Fruit fly (Drosophila melanogaster): ENCODE data around the gene CG31678.
A peak's percentile ranks its signal among the peaks of the same experiment; 100 is the strongest.

CG31678 gene

dm6 chr2L:20700534-20701239 lies 24.9 kb upstream of the CG31678 start (continued):
- TF ChIP-seq CG12942 (GFP tag; optimal IDR thresholded peaks at IDR 0.05) (no peak), CG10274 (GFP tag; optimal IDR thresholded peaks at IDR 0.05) (no peak), CG16863 (GFP tag; optimal IDR thresholded peaks at IDR 0.05) (no peak), CG10959 (GFP tag; IDR thresholded peaks at IDR 0.05) (0 out of 2 replicates have a peak, but pooled peaks have one; percentile 8), phol (tag; optimal IDR thresholded peaks at IDR 0.05) (no peak), CG12236 (GFP tag; optimal IDR thresholded peaks at IDR 0.05) (no peak), CoRest (tag; optimal IDR thresholded peaks at IDR 0.05) (peak; percentile 27), chinmo (GFP tag; IDR thresholded peaks at IDR 0.05; ENCODE audit: partially characterized antibody) (peak; percentile 72; the same call in 2 of the 4 replicates), CG9932 (GFP tag; IDR thresholded peaks at IDR 0.05) (peak; percentile 43; the same call in 1 of the 2 replicates), MTF-1 (GFP tag; optimal IDR thresholded peaks at IDR 0.05; ENCODE audit: borderline replicate concordance) (no peak), CG9215 (GFP tag; IDR thresholded peaks at IDR 0.05) (peak; percentile 49), gem (tag; optimal IDR thresholded peaks at IDR 0.05) (peak; percentile 60), bcd (GFP tag; optimal IDR thresholded peaks at IDR 0.05) (peak; percentile 22), croc (GFP tag; conservative IDR thresholded peaks at IDR 0.05) (peak; percentile 36; the same call in 2 of the 3 replicates), vvl (GFP tag; IDR thresholded peaks at IDR 0.05) (peak; percentile 45; the same call in 1 of the 2 replicates), CG10565 (GFP tag; optimal IDR thresholded peaks at IDR 0.05) (no peak), fd3F (GFP tag; optimal IDR thresholded peaks at IDR 0.05) (peak; percentile 40), prd (optimal IDR thresholded peaks at IDR 0.05) (no peak), prd (GFP tag; IDR thresholded peaks at IDR 0.05) (peak; percentile 34; the same call in 1 of the 3 replicates), CG13775 (GFP tag; optimal IDR thresholded peaks at IDR 0.05) (no peak), row (GFP tag; IDR thresholded peaks at IDR 0.05) (peak; percentile 56; the same call in 2 of the 3 replicates), CG18599 (GFP tag; optimal IDR thresholded peaks at IDR 0.05) (peak; percentile 10), NC2β (GFP tag; optimal IDR thresholded peaks at IDR 0.05) (no peak), CG4854 (GFP tag; optimal IDR thresholded peaks at IDR 0.05) (no peak), Gug (GFP tag; IDR thresholded peaks at IDR 0.05) (peak; percentile 4; the same call in 1 of the 4 replicates), CG15696 (tag; optimal IDR thresholded peaks at IDR 0.05) (no peak), jumu (GFP tag; optimal IDR thresholded peaks at IDR 0.05) (no peak), al (GFP tag; IDR thresholded peaks at IDR 0.05) (peak; percentile 24; the same call in 1 of the 2 replicates), CG8765 (GFP tag; IDR thresholded peaks at IDR 0.05) (peak; percentile 41; the same call in 1 of the 2 replicates), ftz-f1 (GFP tag; optimal IDR thresholded peaks at IDR 0.05) (no peak), CG10209 (GFP tag; optimal IDR thresholded peaks at IDR 0.05) (peak; percentile 23), CG31441 (GFP tag; IDR thresholded peaks at IDR 0.05) (peak; percentile 37; the same call in 1 of the 2 replicates), CG10366 (GFP tag; IDR thresholded peaks at IDR 0.05) (peak; percentile 31; the same call in 1 of the 2 replicates), NfI (GFP tag; optimal IDR thresholded peaks at IDR 0.05) (peak; percentile 29), CG30431 (GFP tag; optimal IDR thresholded peaks at IDR 0.05) (peak; percentile 1), CG4730 (GFP tag; IDR thresholded peaks at IDR 0.05) (0 out of 2 replicates have a peak, but pooled peaks have one; percentile 43), CG4404 (GFP tag; IDR thresholded peaks at IDR 0.05) (peak; percentile 31; the same call in 1 of the 2 replicates), lbe (GFP tag; optimal IDR thresholded peaks at IDR 0.05) (peak; percentile 80), NFAT (GFP tag; IDR thresholded peaks at IDR 0.05) (0 out of 2 replicates have a peak, but pooled peaks have one; percentile 2), Blimp-1 (GFP tag; optimal IDR thresholded peaks at IDR 0.05) (peak; percentile 89), pan (optimal IDR thresholded peaks at IDR 0.05) (no peak), pan (GFP tag; optimal IDR thresholded peaks at IDR 0.05 in 1 of 2, IDR thresholded peaks at IDR 0.05 in 1 of 2) (peak in 1 of 2 experiments; percentile 29), az2 (GFP tag; optimal IDR thresholded peaks at IDR 0.05) (peak; percentile 8), lmd (GFP tag; IDR thresholded peaks at IDR 0.05) (peak; percentile 46; the same call in 1 of the 2 replicates), CG10979 (tag; optimal IDR thresholded peaks at IDR 0.05) (no peak), CG12071 (GFP tag; optimal IDR thresholded peaks at IDR 0.05) (no peak), CG17328 (GFP tag; IDR thresholded peaks at IDR 0.05) (peak; percentile 11; the same call in 1 of the 2 replicates), slbo (GFP tag; IDR thresholded peaks at IDR 0.05) (peak; percentile 42; the same call in 1 of the 2 replicates), sens (GFP tag) (peak; percentile 24)

Data from whole organism, embryonic.